Worm (Caenorhabditis elegans): ENCODE measurements around the gene alh-9.

DNA sequence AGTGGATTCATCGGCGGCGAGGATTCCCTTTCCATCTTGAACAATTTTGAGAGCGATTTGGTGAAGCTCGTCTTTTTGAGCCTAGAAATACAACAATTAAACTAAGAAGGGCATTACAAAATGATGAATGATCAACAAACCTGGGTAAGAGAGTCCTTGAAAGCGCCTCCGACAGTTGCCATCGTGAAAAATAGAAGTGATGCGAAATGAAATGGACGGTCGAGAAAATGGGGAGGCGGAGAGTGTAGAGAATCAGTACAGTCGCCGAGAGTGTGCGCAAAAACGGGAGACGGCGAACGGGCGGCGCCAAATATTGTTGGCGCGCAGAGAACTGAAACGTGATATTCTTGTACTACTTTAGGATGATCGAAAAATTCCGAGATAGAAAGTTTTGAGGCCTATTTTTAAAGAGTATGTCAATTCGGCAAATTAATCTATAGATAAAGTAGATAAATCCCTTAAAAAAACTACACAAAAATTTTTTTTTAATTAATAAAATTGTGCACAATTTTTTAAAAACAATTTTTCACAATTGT, 20.4 kb downstream of the alh-9 start, which contains the start of gene aldo-2:
- TF ChIP-seq mdl-1 (tag; optimal IDR thresholded peaks at IDR 0.05) (no peak), ceh-82 (tag; optimal IDR thresholded peaks at IDR 0.05) (no peak), nhr-77 (tag; optimal IDR thresholded peaks at IDR 0.05) (no peak), egl-27 (tag; optimal IDR thresholded peaks at IDR 0.05) (no peak), lin-39 (tag; optimal IDR thresholded peaks at IDR 0.05) (no peak), nhr-12 (tag; optimal IDR thresholded peaks at IDR 0.05) (no peak), Y55F3AM.14 (GFP tag; optimal IDR thresholded peaks at IDR 0.05) (no peak), nhr-237 (tag; optimal IDR thresholded peaks at IDR 0.05) (no peak), crh-2 (tag; optimal IDR thresholded peaks at IDR 0.05) (no peak), elt-3 (tag; optimal IDR thresholded peaks at IDR 0.05) (no peak), fos-1 (tag; optimal IDR thresholded peaks at IDR 0.05) (peak; percentile 3), lin-13 (GFP tag; optimal IDR thresholded peaks at IDR 0.05) (no peak), ztf-1 (GFP tag; conservative IDR thresholded peaks at IDR 0.05) (no peak)

All from whole organism, L2 larva.